Worm (Caenorhabditis elegans) whole organism, L1 larva: ENCODE data around the gene F01D5.6.

ENCODE experiments used
- C16A3.4 ChIP-seq: fragments of 150-350 bp; optimal IDR thresholded peaks from 2 replicates; lab custom pipeline; 2014; ENCODE audit warnings: missing biosample characterization, missing genetic modification characterization
- C34B4.2 ChIP-seq: sonication (generic microtip); optimal IDR thresholded peaks from 2 replicates; lab custom pipeline; 2017; ENCODE audit warnings: mild to moderate bottlenecking, missing genetic modification characterization, missing compliant biosample characterization
- F16B12.6 ChIP-seq: fragments of 150-350 bp; optimal IDR thresholded peaks from 2 replicates; lab custom pipeline; 2014; ENCODE audit warnings: missing biosample characterization, missing genetic modification characterization
- alr-1 ChIP-seq: fragments of 200-800 bp; sonication (Bioruptor generic); optimal IDR thresholded peaks from 2 replicates; lab custom pipeline; 2018; ENCODE audit warnings: borderline replicate concordance, mild to moderate bottlenecking, missing genetic modification characterization, missing compliant biosample characterization
- ama-1 ChIP-seq: fragments of 150-350 bp; optimal IDR thresholded peaks from 2 replicates; lab custom pipeline; 2014
- blmp-1 ChIP-seq: fragments of 150-350 bp; optimal IDR thresholded peaks from 2 replicates; lab custom pipeline; 2014; ENCODE audit warnings: missing biosample characterization, missing genetic modification characterization
- ceh-82 ChIP-seq, 3 experiments: fragments of 150-350 bp in 1 of 3; sonication (generic microtip) in 2 of 3; optimal IDR thresholded peaks; 2 replicates each; lab custom pipeline; 2014 to 2017; ENCODE audit warnings: missing biosample characterization in 3 of 3, missing genetic modification characterization in 3 of 3
- ceh-90 ChIP-seq: sonication (generic microtip); optimal IDR thresholded peaks from 2 replicates; lab custom pipeline; 2016; ENCODE audit warnings: missing genetic modification characterization, missing compliant biosample characterization
- dpl-1 ChIP-seq, 3 experiments: fragments of 150-350 bp in 2 of 3; sonication (generic microtip) in 1 of 3; optimal IDR thresholded peaks; 2 replicates each; lab custom pipeline; 2014 to 2017; ENCODE audit warnings: missing biosample characterization in 3 of 3, missing genetic modification characterization in 3 of 3, missing genetic modification reagents in 3 of 3
- dsc-1 ChIP-seq: sonication (generic microtip); optimal IDR thresholded peaks from 2 replicates; lab custom pipeline; 2016; ENCODE audit warnings: mild to moderate bottlenecking, missing genetic modification characterization, missing compliant biosample characterization
- efl-1 ChIP-seq, 4 experiments: fragments of 150-350 bp; optimal IDR thresholded peaks in 3 of 4; peaks in 1 of 4; 1 replicate in 1 of 4; 2 replicates in 3 of 4; lab custom pipeline; 2014; ENCODE audit warnings: missing biosample characterization in 2 of 4, missing genetic modification characterization in 2 of 4, missing genetic modification reagents in 2 of 4
- egl-13 ChIP-seq: sonication (generic microtip); optimal IDR thresholded peaks from 2 replicates; lab custom pipeline; 2016; ENCODE audit warnings: missing genotype, missing genetic modification reagents, missing genetic modification characterization, missing compliant biosample characterization
- egl-27 ChIP-seq, 2 experiments: fragments of 150-350 bp in 1 of 2; sonication (generic microtip); optimal IDR thresholded peaks; 3 replicates each; lab custom pipeline; 2017 to 2018; ENCODE audit warnings: missing biosample characterization in 2 of 2, missing genetic modification characterization in 2 of 2, missing genetic modification reagents in 2 of 2
- elt-3 ChIP-seq, 6 experiments: fragments of 150-350 bp in 1 of 6; sonication (generic microtip); optimal IDR thresholded peaks; 2 replicates each; lab custom pipeline; 2017 to 2018; ENCODE audit warnings: missing biosample characterization in 6 of 6, missing genetic modification characterization in 6 of 6, inconsistent platforms in 1 of 6
- ets-5 ChIP-seq: fragments of 200-800 bp; sonication (Bioruptor generic); IDR thresholded peaks from 2 replicates; pipeline ENCODE4 v1.3.6; 2022; ENCODE audit warnings: missing genetic modification characterization, missing compliant biosample characterization
- fkh-8 ChIP-seq: sonication (generic microtip); optimal IDR thresholded peaks from 2 replicates; lab custom pipeline; 2016; ENCODE audit warnings: mild to moderate bottlenecking, missing genetic modification characterization, missing compliant biosample characterization
- fos-1 ChIP-seq: fragments of 150-350 bp; optimal IDR thresholded peaks from 2 replicates; lab custom pipeline; 2014; ENCODE audit warnings: missing biosample characterization, missing genetic modification characterization
- isw-1 ChIP-seq: fragments of 200-800 bp; sonication (Bioruptor generic); IDR thresholded peaks from 2 replicates; pipeline ENCODE4 v1.3.6; 2022; ENCODE audit warnings: missing genetic modification characterization, missing compliant biosample characterization
- jun-1 ChIP-seq: fragments of 150-350 bp; optimal IDR thresholded peaks from 2 replicates; lab custom pipeline; 2014; ENCODE audit warnings: missing biosample characterization, missing genetic modification reagents, missing genetic modification characterization
- lin-13 ChIP-seq: fragments of 150-350 bp; optimal IDR thresholded peaks from 2 replicates; lab custom pipeline; 2014; ENCODE audit warnings: missing biosample characterization, missing genetic modification reagents, missing genetic modification characterization
- lin-14 ChIP-seq: fragments of 200-800 bp; sonication (Bioruptor generic); optimal IDR thresholded peaks from 2 replicates; lab custom pipeline; 2018; ENCODE audit warnings: mild to moderate bottlenecking, missing genetic modification characterization, moderate library complexity, missing compliant biosample characterization
- lin-35 ChIP-seq, 2 experiments: fragments of 150-350 bp; optimal IDR thresholded peaks; 2 replicates each; lab custom pipeline; 2014; ENCODE audit warnings: missing biosample characterization in 2 of 2, missing genetic modification characterization in 2 of 2, missing genetic modification reagents in 2 of 2
- lin-39 ChIP-seq: fragments of 150-350 bp; optimal IDR thresholded peaks from 2 replicates; lab custom pipeline; 2014; ENCODE audit warnings: missing biosample characterization, missing genetic modification reagents, missing genetic modification characterization
- lsy-2 ChIP-seq, 2 experiments: fragments of 150-350 bp; optimal IDR thresholded peaks; 2 replicates each; lab custom pipeline; 2014; ENCODE audit warnings: missing biosample characterization in 2 of 2, missing genetic modification characterization in 2 of 2
- mdl-1 ChIP-seq, 2 experiments: fragments of 150-350 bp; optimal IDR thresholded peaks; 2 replicates each; lab custom pipeline; 2014 to 2017; ENCODE audit warnings: missing biosample characterization in 2 of 2, missing genetic modification characterization in 2 of 2, inconsistent platforms in 1 of 2
- mef-2 ChIP-seq: fragments of 150-350 bp; optimal IDR thresholded peaks from 2 replicates; lab custom pipeline; 2014; ENCODE audit warnings: missing biosample characterization, missing genetic modification characterization
- mep-1 ChIP-seq: fragments of 150-350 bp; optimal IDR thresholded peaks from 2 replicates; lab custom pipeline; 2014; ENCODE audit warnings: missing biosample characterization, missing genetic modification characterization
- nhr-12 ChIP-seq: sonication (generic microtip); optimal IDR thresholded peaks from 2 replicates; lab custom pipeline; 2017; ENCODE audit warnings: missing biosample characterization, missing genetic modification characterization
- nhr-19 ChIP-seq: fragments of 200-800 bp; sonication (Bioruptor generic); conservative IDR thresholded peaks from 2 replicates; pipeline ENCODE4 v1.3.6; 2022; ENCODE audit warnings: missing genetic modification characterization, missing compliant biosample characterization
- nhr-20 ChIP-seq: sonication (generic microtip); optimal IDR thresholded peaks from 2 replicates; lab custom pipeline; 2016; ENCODE audit warnings: mild to moderate bottlenecking, missing genetic modification characterization, missing compliant biosample characterization
- nhr-28 ChIP-seq: fragments of 150-350 bp; optimal IDR thresholded peaks from 2 replicates; lab custom pipeline; 2014; ENCODE audit warnings: missing biosample characterization, missing genetic modification characterization
- nhr-47 ChIP-seq: sonication (generic microtip); optimal IDR thresholded peaks from 2 replicates; lab custom pipeline; 2016; ENCODE audit warnings: mild to moderate bottlenecking, missing genetic modification characterization, moderate library complexity, missing compliant biosample characterization
- nhr-71 ChIP-seq: sonication (generic microtip); optimal IDR thresholded peaks from 2 replicates; lab custom pipeline; 2016; ENCODE audit warnings: mild to moderate bottlenecking, missing genetic modification characterization, moderate library complexity, missing compliant biosample characterization
- nhr-76 ChIP-seq: sonication (generic microtip); optimal IDR thresholded peaks from 2 replicates; lab custom pipeline; 2017; ENCODE audit warnings: missing biosample characterization, missing genetic modification characterization
- nhr-77 ChIP-seq: fragments of 150-350 bp; optimal IDR thresholded peaks from 2 replicates; lab custom pipeline; 2014; ENCODE audit warnings: missing biosample characterization, missing genetic modification characterization
- nhr-84 ChIP-seq: sonication (generic microtip); optimal IDR thresholded peaks from 2 replicates; lab custom pipeline; 2017; ENCODE audit warnings: missing biosample characterization, missing genetic modification characterization
- nhr-85 ChIP-seq: sonication (generic microtip); peaks from one replicate; lab custom pipeline; 2016; ENCODE audit warnings: missing genetic modification characterization, inconsistent platforms, missing compliant biosample characterization
- nhr-90 ChIP-seq: sonication (generic microtip); optimal IDR thresholded peaks from 2 replicates; lab custom pipeline; 2016; ENCODE audit warnings: mild to moderate bottlenecking, missing genetic modification characterization, missing compliant biosample characterization; ENCODE audit not compliant: poor library complexity
- pqm-1 ChIP-seq: sonication (generic microtip); optimal IDR thresholded peaks from 3 replicates; lab custom pipeline; 2017; ENCODE audit warnings: missing biosample characterization, missing genetic modification characterization
- snpc-4 ChIP-seq: fragments of 150-350 bp; optimal IDR thresholded peaks from 2 replicates; lab custom pipeline; 2014; ENCODE audit warnings: missing biosample characterization, missing genetic modification characterization
- sptf-1 ChIP-seq: fragments of 150-350 bp; optimal IDR thresholded peaks from 2 replicates; lab custom pipeline; 2014; ENCODE audit warnings: missing biosample characterization, missing genetic modification characterization
- tbx-2 ChIP-seq: sonication (generic microtip); optimal IDR thresholded peaks from 2 replicates; lab custom pipeline; 2016; ENCODE audit warnings: missing genetic modification characterization, missing compliant biosample characterization
- unc-62 ChIP-seq: fragments of 150-350 bp; optimal IDR thresholded peaks from 2 replicates; lab custom pipeline; 2014; ENCODE audit warnings: missing biosample characterization, missing genetic modification reagents, missing genetic modification characterization
- vab-15 ChIP-seq: sonication (generic microtip); optimal IDR thresholded peaks from 2 replicates; lab custom pipeline; 2017; ENCODE audit warnings: missing genotype, mild to moderate bottlenecking, missing genetic modification characterization, missing compliant biosample characterization
- xbp-1 ChIP-seq: sonication (generic microtip); optimal IDR thresholded peaks from 2 replicates; lab custom pipeline; 2016; ENCODE audit warnings: missing genetic modification characterization, missing compliant biosample characterization
- zip-4 ChIP-seq: fragments of 200-800 bp; sonication (Bioruptor generic); optimal IDR thresholded peaks from 2 replicates; lab custom pipeline; 2018; ENCODE audit warnings: mild to moderate bottlenecking, missing genetic modification characterization, moderate library complexity, missing compliant biosample characterization
- ztf-11 ChIP-seq, 2 experiments: sonication (generic microtip); optimal IDR thresholded peaks; 2 replicates each; lab custom pipeline; 2016 to 2017; ENCODE audit warnings: missing genetic modification characterization in 2 of 2, missing biosample characterization in 1 of 2, missing compliant biosample characterization in 1 of 2
- ztf-4 ChIP-seq: fragments of 150-350 bp; optimal IDR thresholded peaks from 2 replicates; lab custom pipeline; 2014; ENCODE audit warnings: missing biosample characterization, missing genetic modification characterization

The F01D5.6 gene

DNA sequence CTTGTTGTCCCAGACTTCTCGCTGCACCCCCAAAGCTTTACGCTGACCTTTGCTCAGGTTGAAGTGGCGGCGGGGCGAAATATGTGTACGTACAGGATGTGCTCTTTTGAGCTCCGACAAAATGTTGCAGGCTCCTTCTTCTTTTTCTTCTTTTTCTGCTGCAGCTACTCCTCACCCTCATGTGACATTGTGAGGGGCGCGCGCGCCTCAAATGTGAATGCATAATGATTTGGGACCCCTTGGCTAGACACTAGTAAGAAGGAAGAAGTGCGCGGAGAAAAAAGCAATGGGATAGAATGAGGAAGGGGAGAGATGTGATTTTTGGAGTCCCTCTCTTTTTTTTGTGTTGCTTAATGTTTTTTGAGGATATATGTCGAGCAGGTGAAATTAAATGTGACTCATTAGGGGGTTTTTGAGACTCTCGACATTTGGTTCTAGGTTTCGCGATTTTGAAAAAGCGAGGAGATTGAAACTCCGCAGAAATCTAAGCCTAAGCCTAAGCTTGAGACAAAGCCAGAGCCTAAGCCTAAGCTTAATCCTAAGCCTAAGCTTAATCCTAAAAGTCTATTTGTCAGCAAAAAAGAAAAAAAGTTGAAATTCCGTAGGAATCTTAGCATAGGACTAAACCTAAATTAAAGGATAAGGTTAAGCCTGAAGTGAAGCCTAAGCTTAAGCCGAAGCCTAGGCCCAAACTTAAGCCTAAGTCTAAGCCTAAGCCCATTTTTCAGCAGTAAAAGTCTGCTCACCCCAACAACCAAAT lies 30.6 kb downstream of the F01D5.6 start (continued):
- TF ChIP-seq sptf-1 (no peak), lsy-2 (tag; optimal IDR thresholded peaks at IDR 0.05; lab: Kevin White, UChicago) (peak; percentile 2 to 44), ztf-11 (tag; optimal IDR thresholded peaks at IDR 0.05; lab: Kevin White, UChicago) (no peak), nhr-90 (no peak), lin-14 (peak; percentile 92), C34B4.2 (tag; lab: Kevin White, UChicago) (no peak), isw-1 (GFP tag; lab: Robert Waterston, UW) (no peak; the same call in 1 of the 2 replicates), dsc-1 (tag; lab: Kevin White, UChicago) (no peak), dpl-1 (GFP tag; optimal IDR thresholded peaks at IDR 0.05; lab: Kevin White, UChicago) (peak in 1 of 3 experiments; percentile 16), egl-27 (tag; optimal IDR thresholded peaks at IDR 0.05; lab: Kevin White, UChicago) (no peak), lin-13 (GFP tag; lab: Kevin White, UChicago) (no peak), tbx-2 (tag; lab: Kevin White, UChicago) (peak; percentile 70), ets-5 (no peak), fos-1 (no peak), C16A3.4 (tag; lab: Kevin White, UChicago) (no peak), nhr-85 (tag; lab: Kevin White, UChicago) (no peak), xbp-1 (no peak), elt-3 (tag; optimal IDR thresholded peaks at IDR 0.05; lab: Kevin White, UChicago) (no peak), snpc-4 (tag; lab: Kevin White, UChicago) (no peak), ceh-90 (no peak), lin-35 (GFP tag; optimal IDR thresholded peaks at IDR 0.05; lab: Kevin White, UChicago) (peak in 1 of 2 experiments; percentile 9), lin-39 (tag; lab: Kevin White, UChicago) (no peak), nhr-84 (tag; lab: Kevin White, UChicago) (no peak), nhr-76 (no peak), pqm-1 (tag; lab: Kevin White, UChicago) (no peak), egl-13 (peak; percentile 64), unc-62 (GFP tag; lab: Kevin White, UChicago) (no peak), nhr-71 (tag; lab: Kevin White, UChicago) (peak; percentile 67), zip-4 (GFP tag; lab: Kevin White, UChicago) (peak; percentile 20), mep-1 (peak; percentile 23), ceh-82 (tag; optimal IDR thresholded peaks at IDR 0.05; lab: Kevin White, UChicago) (peak in 1 of 3 experiments; percentile 51), nhr-12 (tag; lab: Kevin White, UChicago) (no peak)

DNA sequence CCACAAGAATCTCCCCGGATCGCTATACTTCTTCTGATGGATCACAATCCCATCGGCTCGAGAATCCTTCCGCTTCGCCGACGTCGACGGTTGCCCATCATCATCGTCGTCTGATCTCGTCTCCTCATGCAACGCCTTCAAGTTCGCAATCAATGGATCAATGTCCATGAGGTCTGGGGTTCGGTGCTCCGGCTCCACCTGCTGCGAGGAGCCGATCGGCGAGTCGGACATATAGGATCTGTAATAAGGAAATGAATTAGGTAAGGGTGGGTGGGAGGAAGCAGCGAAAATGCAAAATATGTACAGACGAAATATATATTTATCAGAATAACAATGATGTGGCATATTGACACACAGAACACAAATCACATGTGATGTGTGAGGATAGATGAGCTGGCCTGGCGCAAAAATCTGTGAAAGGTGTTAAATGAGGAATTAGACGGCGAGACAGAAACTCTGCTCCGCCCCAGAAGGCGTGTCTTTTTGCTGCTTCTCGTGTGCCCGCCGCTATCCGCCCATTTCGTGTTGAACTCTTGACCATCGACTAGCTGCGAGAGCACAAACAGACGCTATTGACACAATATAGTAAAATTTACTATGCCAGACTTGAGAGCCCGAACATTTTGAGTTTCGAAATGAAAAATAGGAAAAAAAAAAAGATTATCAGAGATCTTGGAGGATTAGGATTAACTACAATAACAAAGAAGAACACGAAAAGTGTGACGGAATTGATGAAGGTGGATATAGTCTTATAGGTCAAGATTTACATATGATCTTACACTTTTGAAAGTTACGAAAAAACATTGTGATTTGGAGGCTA lies 31.4 kb downstream of the F01D5.6 start:
- TF ChIP-seq jun-1 (tag; lab: Kevin White, UChicago) = no peak
- peak; percentile 27 for TF ChIP-seq nhr-47 (tag; lab: Kevin White, UChicago)
- no peak for TF ChIP-seq vab-15 (tag; lab: Kevin White, UChicago)
- TF ChIP-seq mef-2 (tag; lab: Kevin White, UChicago) = no peak
- peak; percentile 30 for TF ChIP-seq nhr-77
- no peak for TF ChIP-seq nhr-28 (tag; lab: Kevin White, UChicago)
- TF ChIP-seq mdl-1 (tag; optimal IDR thresholded peaks at IDR 0.05; lab: Kevin White, UChicago) = peak in 1 of 2 experiments; percentile 33
- TF ChIP-seq ama-1 (lab: Kevin White, UChicago) = no peak
- peak in 1 of 2 experiments; percentile 22 for TF ChIP-seq lin-35 (GFP tag; optimal IDR thresholded peaks at IDR 0.05; lab: Kevin White, UChicago)
- peak; percentile 55 for TF ChIP-seq fkh-8
- TF ChIP-seq efl-1 (optimal IDR thresholded peaks at IDR 0.05; lab: Kevin White, UChicago) = peak in 1 of 2 experiments; percentile 6
- TF ChIP-seq efl-1 (GFP tag; optimal IDR thresholded peaks at IDR 0.05 in 1 of 2; lab: Kevin White, UChicago) = peak in 1 of 2 experiments; percentile 65
- TF ChIP-seq egl-13 = no peak
- no peak for TF ChIP-seq alr-1 (tag; lab: Kevin White, UChicago)
- no peak for TF ChIP-seq C16A3.4 (tag; lab: Kevin White, UChicago)
- TF ChIP-seq ztf-11 (tag; optimal IDR thresholded peaks at IDR 0.05; lab: Kevin White, UChicago) = no peak
- TF ChIP-seq nhr-19 = 0 out of 2 replicates have a peak, but pooled peaks have one; percentile 14
- peak; percentile 55 for TF ChIP-seq nhr-71 (tag; lab: Kevin White, UChicago)
- no peak for TF ChIP-seq blmp-1 (tag; lab: Kevin White, UChicago)
- peak; percentile 33 for TF ChIP-seq nhr-85 (tag; lab: Kevin White, UChicago)
- peak; percentile 60 for TF ChIP-seq lin-14
- TF ChIP-seq nhr-20 (tag; lab: Kevin White, UChicago) = peak; percentile 31
- TF ChIP-seq F16B12.6 (tag; lab: Kevin White, UChicago) = no peak
- TF ChIP-seq ceh-82 (tag; optimal IDR thresholded peaks at IDR 0.05; lab: Kevin White, UChicago) = peak in 2 of 3 experiments; percentile 1 to 22
- TF ChIP-seq ztf-4 (tag; lab: Kevin White, UChicago) = no peak
